Fruit fly (Drosophila melanogaster): ENCODE results near the gene Dd.

Dd gene

dm6 chrX:21349800-21350309 lies 26.0 kb upstream of the Dd start, which contains the start of the genes peng and sol (continued):
- TF ChIP-seq MTF-1 (GFP tag; optimal IDR thresholded peaks at IDR 0.05; ENCODE audit: borderline replicate concordance) (no peak), ttk (GFP tag; IDR thresholded peaks at IDR 0.05) (no peak), HLHmδ (GFP tag; optimal IDR thresholded peaks at IDR 0.05) (peak; percentile 43), danr (GFP tag; IDR thresholded peaks at IDR 0.05) (peak; percentile 45; the same call in 1 of the 2 replicates), CG13296 (GFP tag; optimal IDR thresholded peaks at IDR 0.05) (peak; percentile 7), Awh (GFP tag; IDR thresholded peaks at IDR 0.05) (no peak), CG14860 (GFP tag; IDR thresholded peaks at IDR 0.05; ENCODE audit: partially characterized antibody) (no peak), gsb (GFP tag; IDR thresholded peaks at IDR 0.05) (no peak), kay (GFP tag; optimal IDR thresholded peaks at IDR 0.05) (peak; percentile 40), Nf-YA (GFP tag; IDR thresholded peaks at IDR 0.05) (no peak), gro (GFP tag; optimal IDR thresholded peaks at IDR 0.05) (peak; percentile 58), exex (tag; optimal IDR thresholded peaks at IDR 0.05) (no peak), gcm (GFP tag; optimal IDR thresholded peaks at IDR 0.05) (peak; percentile 45), peb (GFP tag; IDR thresholded peaks at IDR 0.05) (no peak), Sry-β (GFP tag; optimal IDR thresholded peaks at IDR 0.05) (no peak), GATAe (GFP tag; conservative IDR thresholded peaks at IDR 0.05) (no peak), chif (GFP tag; optimal IDR thresholded peaks at IDR 0.05) (peak; percentile 61 to 74), Max (GFP tag; optimal IDR thresholded peaks at IDR 0.05) (peak; percentile 80), CG2116 (GFP tag; optimal IDR thresholded peaks at IDR 0.05) (peak; percentile 61), repo (GFP tag; optimal IDR thresholded peaks at IDR 0.05) (no peak), CG31441 (GFP tag; IDR thresholded peaks at IDR 0.05) (peak; percentile 71; the same call in 1 of the 2 replicates), pita (GFP tag; optimal IDR thresholded peaks at IDR 0.05) (no peak), CG31224 (GFP tag; IDR thresholded peaks at IDR 0.05) (no peak; the same call in 1 of the 2 replicates), sima (GFP tag; optimal IDR thresholded peaks at IDR 0.05) (no peak), CG30431 (GFP tag; optimal IDR thresholded peaks at IDR 0.05) (peak; percentile 56), CG7839 (tag; optimal IDR thresholded peaks at IDR 0.05) (peak; percentile 76), Neu2 (GFP tag; optimal IDR thresholded peaks at IDR 0.05; ENCODE audit: borderline replicate concordance) (no peak), CG11560 (tag; IDR thresholded peaks at IDR 0.05) (0 out of 3 replicates have a peak, but pooled peaks have one; percentile 43), zen (tag; optimal IDR thresholded peaks at IDR 0.05) (peak; percentile 40), CG15601 (tag; optimal IDR thresholded peaks at IDR 0.05) (peak; percentile 65), so (GFP tag; IDR thresholded peaks at IDR 0.05) (no peak), CG11085 (GFP tag; IDR thresholded peaks at IDR 0.05) (no peak), CG13775 (GFP tag; optimal IDR thresholded peaks at IDR 0.05) (peak; percentile 76), CG30020 (tag; optimal IDR thresholded peaks at IDR 0.05) (peak; percentile 56), Sox102F (GFP tag; optimal IDR thresholded peaks at IDR 0.05) (peak; percentile 69), Lpt (GFP tag; optimal IDR thresholded peaks at IDR 0.05) (no peak)

- TF ChIP-seq CG42726 (GFP tag; IDR thresholded peaks at IDR 0.05; ENCODE audit: partially characterized antibody) = peak; percentile 83; the same call in 1 of the 2 replicates
- peak; percentile 21 for TF ChIP-seq BtbVII (GFP tag; optimal IDR thresholded peaks at IDR 0.05)
- no peak for TF ChIP-seq CG4282 (GFP tag; optimal IDR thresholded peaks at IDR 0.05)
- TF ChIP-seq H15 (GFP tag; IDR thresholded peaks at IDR 0.05) = no peak
- TF ChIP-seq Poxn (GFP tag; IDR thresholded peaks at IDR 0.05) = no peak
- TF ChIP-seq crol (GFP tag; IDR thresholded peaks at IDR 0.05) = no peak
- TF ChIP-seq ac (GFP tag; optimal IDR thresholded peaks at IDR 0.05) = no peak
- TF ChIP-seq CG6791 (GFP tag; IDR thresholded peaks at IDR 0.05; ENCODE audit: partially characterized antibody) = peak; percentile 79
- peak; percentile 70 for TF ChIP-seq stwl (tag; optimal IDR thresholded peaks at IDR 0.05)
- TF ChIP-seq Ravus (GFP tag; IDR thresholded peaks at IDR 0.05) = no peak
- peak; percentile 24 for TF ChIP-seq CG7928 (GFP tag; optimal IDR thresholded peaks at IDR 0.05)
- TF ChIP-seq CG3065 (GFP tag; optimal IDR thresholded peaks at IDR 0.05) = peak; percentile 9
- no peak for TF ChIP-seq CG14667 (GFP tag; IDR thresholded peaks at IDR 0.05)
- no peak for TF ChIP-seq Spps (tag; optimal IDR thresholded peaks at IDR 0.05)
- 0 out of 2 replicates have a peak, but pooled peaks have one; percentile 30 for TF ChIP-seq CG11247 (GFP tag; IDR thresholded peaks at IDR 0.05)
- TF ChIP-seq Hey (tag; optimal IDR thresholded peaks at IDR 0.05) = no peak
- TF ChIP-seq CG8944 (GFP tag; optimal IDR thresholded peaks at IDR 0.05) = peak; percentile 42
These were observed 21.3 kb upstream of the Dd start, which contains the start of gene dod for dm6 chrX:21345036-21345500. TSS of gene dod (plus strand) at chrX:21345358.

All from whole organism, embryonic.